Fruit fly (Drosophila melanogaster) whole organism: ENCODE measurements around the gene mTTF.

Experiments used
- CG8478 ChIP-seq: fragments of >200 bp; optimal IDR thresholded peaks from 2 replicates; lab custom pipeline; 2018; ENCODE audit warnings: inconsistent platforms
- Dll ChIP-seq: fragments of >200 bp; optimal IDR thresholded peaks from 2 replicates; lab custom pipeline; 2017
- EcR ChIP-seq, 2 experiments: fragments of >200 bp; optimal IDR thresholded peaks; 2 replicates each; lab custom pipeline; 2017; ENCODE audit warnings: missing biosample characterization in 2 of 2, missing genetic modification characterization in 2 of 2, missing genetic modification reagents in 2 of 2
- pan ChIP-seq: fragments of >200 bp; optimal IDR thresholded peaks from 2 replicates; lab custom pipeline; 2017
- psq ChIP-seq: fragments of >200 bp; optimal IDR thresholded peaks from 2 replicates; lab custom pipeline; 2017
- usp ChIP-seq: fragments of >200 bp; optimal IDR thresholded peaks from 2 replicates; lab custom pipeline; 2017; ENCODE audit warnings: missing biosample characterization, missing genetic modification characterization, mixed read lengths

DNA sequence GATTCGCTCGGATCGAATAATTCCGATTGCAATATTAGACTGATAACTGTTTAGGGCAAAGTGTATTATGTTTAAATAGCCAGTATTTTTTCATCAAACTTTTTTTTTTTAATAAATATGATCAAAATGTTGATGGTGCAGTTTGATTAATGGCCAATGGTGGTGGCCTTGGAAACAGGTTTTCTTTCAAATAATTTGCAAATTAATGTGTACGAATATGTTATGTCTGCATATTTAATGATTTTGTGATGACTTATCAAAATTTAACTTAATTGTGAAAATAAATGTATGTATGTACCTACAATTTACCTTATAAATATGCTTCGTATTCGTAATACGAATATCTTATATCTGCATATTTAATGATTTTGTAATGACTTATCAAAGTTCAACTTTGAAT lies 12.7 kb upstream of the mTTF start:
- TF ChIP-seq EcR (GFP tag; optimal IDR thresholded peaks at IDR 0.05; lab: Kevin White, UChicago) = no peak
- no peak for TF ChIP-seq pan (lab: Kevin White, UChicago)
- no peak for TF ChIP-seq psq
- TF ChIP-seq CG8478 (lab: Kevin White, UChicago) = no peak
- TF ChIP-seq Dll (lab: Kevin White, UChicago) = no peak
- TF ChIP-seq usp = no peak
